Fruit fly (Drosophila melanogaster) whole organism, adult: ENCODE results near the gene Myb.

Source experiments
- CG11617 ChIP-seq: fragments of 200-800 bp; sonication (Bioruptor generic); optimal IDR thresholded peaks from 2 replicates; lab custom pipeline; 2017; ENCODE audit warnings: mild to moderate bottlenecking, missing biosample characterization, missing genetic modification reagents, missing genetic modification characterization
- CG5204 ChIP-seq: fragments of 200-800 bp; sonication (Bioruptor generic); optimal IDR thresholded peaks from 2 replicates; lab custom pipeline; 2016; ENCODE audit warnings: missing biosample characterization, missing genetic modification characterization
- CG7101 ChIP-seq: fragments of 200-800 bp; sonication (Bioruptor generic); optimal IDR thresholded peaks from 2 replicates; lab custom pipeline; 2018; ENCODE audit warnings: missing biosample characterization, mild to moderate bottlenecking, missing genetic modification characterization, moderate library complexity

DNA sequence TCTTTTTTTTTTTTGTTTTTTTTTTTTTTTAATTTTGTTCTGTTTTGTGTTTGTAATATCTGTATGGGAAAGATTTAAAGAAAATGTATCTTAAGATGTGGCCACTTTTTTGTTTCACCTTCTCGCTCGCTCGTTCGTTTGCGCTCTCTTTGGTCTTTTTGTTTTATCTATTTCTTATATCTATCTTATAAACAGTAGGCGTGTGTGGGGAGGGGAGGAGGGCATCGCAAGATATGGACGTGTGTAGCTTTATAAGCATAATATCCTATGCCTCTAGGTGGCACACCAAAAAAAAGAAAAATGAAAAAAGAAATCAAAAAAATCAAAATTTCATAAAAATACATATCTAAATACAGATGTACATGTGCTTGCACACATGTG is 45.0 kb downstream of the Myb start:
- TF ChIP-seq CG7101 (tag; lab: Kevin White, UChicago) (no peak), CG11617 (GFP tag; lab: Kevin White, UChicago) (no peak), CG5204 (GFP tag; lab: Kevin White, UChicago) (no peak)
